Fruit fly (Drosophila melanogaster): ENCODE measurements around the gene CG5399.

- TF ChIP-seq Sox102F (GFP tag; optimal IDR thresholded peaks at IDR 0.05) (no peak), Blimp-1 (GFP tag; optimal IDR thresholded peaks at IDR 0.05) (no peak), Hr39 (GFP tag; optimal IDR thresholded peaks at IDR 0.05) (no peak), Sox15 (GFP tag; optimal IDR thresholded peaks at IDR 0.05) (no peak), salr (GFP tag; optimal IDR thresholded peaks at IDR 0.05) (no peak), CG6808 (GFP tag; optimal IDR thresholded peaks at IDR 0.05) (no peak), OdsH (GFP tag; optimal IDR thresholded peaks at IDR 0.05) (no peak), achi (GFP tag; optimal IDR thresholded peaks at IDR 0.05) (no peak), Lpt (GFP tag; optimal IDR thresholded peaks at IDR 0.05) (no peak), ss (GFP tag; optimal IDR thresholded peaks at IDR 0.05) (no peak)
Observed at dm6 chr3R:15664321-15665172, 30.5 kb upstream of the CG5399 start.
